Worm (Caenorhabditis elegans): Measurements from ENCODE around the gene ZC239.5.
"Not testable (repeated sequence)": the region's sequence is repeated elsewhere in the genome, so short reads cannot be mapped to it uniquely, and the experiment has no call there.

- TF ChIP-seq nhr-10, elt-1, unc-39, lin-39, skn-1 (tag; optimal IDR thresholded peaks at IDR 0.05): not testable (repeated sequence)
These were observed 18.9 kb upstream of the ZC239.5 start, which contains the start of gene Y27F2A.9 for ce11 chrII:3191544-3191943.

Data from whole organism, L2 larva.